Fruit fly (Drosophila melanogaster): Measurements from ENCODE around the gene Gr68a.
A peak's percentile ranks its signal among the peaks of the same experiment; 100 is the strongest.

Gr68a gene

DNA sequence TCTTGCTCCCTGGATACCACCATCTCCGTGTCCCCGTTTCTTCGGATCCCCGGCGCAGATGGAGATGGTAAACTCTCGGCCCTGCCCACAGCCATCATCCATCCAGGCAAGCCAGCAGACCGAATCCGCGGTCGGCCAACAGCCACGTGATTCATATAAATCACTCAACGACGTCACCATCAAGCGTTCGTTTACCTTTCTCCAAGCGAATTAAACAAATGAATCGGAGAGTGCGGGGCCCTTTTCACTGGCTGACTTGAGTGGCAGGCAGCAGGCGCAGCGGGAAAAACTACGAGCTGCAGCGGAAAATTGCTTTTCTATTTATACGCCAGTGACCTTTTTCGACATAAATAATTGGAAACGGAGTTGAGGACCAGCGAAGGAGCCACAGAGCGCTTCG is 47.5 kb upstream of the Gr68a start:
- peak; percentile 30 for TF ChIP-seq Lpt (GFP tag; optimal IDR thresholded peaks at IDR 0.05)
- no peak for TF ChIP-seq fd85E (GFP tag; optimal IDR thresholded peaks at IDR 0.05)

- TF ChIP-seq CG16779 (tag; optimal IDR thresholded peaks at IDR 0.05) (no peak), Eip78C (GFP tag) (no peak), CG6163 (GFP tag; IDR thresholded peaks at IDR 0.05) (no peak), CG15336 (GFP tag; IDR thresholded peaks at IDR 0.05) (no peak), OdsH (GFP tag; optimal IDR thresholded peaks at IDR 0.05) (no peak), CG7368 (GFP tag; optimal IDR thresholded peaks at IDR 0.05) (no peak), CG11762 (GFP tag; optimal IDR thresholded peaks at IDR 0.05; ENCODE audit: insufficient read depth) (no peak), CG1621 (tag; optimal IDR thresholded peaks at IDR 0.05) (no peak), Hr39 (GFP tag; optimal IDR thresholded peaks at IDR 0.05) (no peak), CG31627 (GFP tag; optimal IDR thresholded peaks at IDR 0.05) (no peak), Hr4 (GFP tag; optimal IDR thresholded peaks at IDR 0.05) (no peak), topi (GFP tag; optimal IDR thresholded peaks at IDR 0.05) (no peak), fd85E (GFP tag; optimal IDR thresholded peaks at IDR 0.05) (no peak), Hr38 (GFP tag; optimal IDR thresholded peaks at IDR 0.05) (no peak)
Observed at dm6 chr3L:11704902-11705546, 46.1 kb upstream of the Gr68a start.

dm6 chr3L:11707978-11708632 is 43.0 kb upstream of the Gr68a start, which contains the start of gene CG11658:
CG11658 (minus strand) TSS chr3L:11708553.
- TF ChIP-seq Gug (GFP tag; IDR thresholded peaks at IDR 0.05) (no peak), CG6854 (GFP tag; optimal IDR thresholded peaks at IDR 0.05) (peak; percentile 26), Ets96B (tag; optimal IDR thresholded peaks at IDR 0.05) (peak; percentile 39), fd85E (GFP tag; optimal IDR thresholded peaks at IDR 0.05) (peak; percentile 6), fkh (GFP tag; optimal IDR thresholded peaks at IDR 0.05) (peak; percentile 39), CG32006 (GFP tag; optimal IDR thresholded peaks at IDR 0.05) (no peak), esn (GFP tag; optimal IDR thresholded peaks at IDR 0.05) (no peak), Eip75B (GFP tag; optimal IDR thresholded peaks at IDR 0.05) (no peak), acj6 (GFP tag; optimal IDR thresholded peaks at IDR 0.05) (no peak), Met (GFP tag; optimal IDR thresholded peaks at IDR 0.05) (no peak), Blimp-1 (GFP tag; optimal IDR thresholded peaks at IDR 0.05) (no peak), ss (GFP tag; optimal IDR thresholded peaks at IDR 0.05) (peak; percentile 64 to 85), CG6276 (GFP tag; optimal IDR thresholded peaks at IDR 0.05) (peak; percentile 12), Hr38 (GFP tag; optimal IDR thresholded peaks at IDR 0.05) (no peak), lz (GFP tag; optimal IDR thresholded peaks at IDR 0.05) (no peak), topi (GFP tag; optimal IDR thresholded peaks at IDR 0.05) (no peak), CG6792 (GFP tag; optimal IDR thresholded peaks at IDR 0.05) (no peak), CG4318 (GFP tag; optimal IDR thresholded peaks at IDR 0.05) (no peak), CG11762 (GFP tag; optimal IDR thresholded peaks at IDR 0.05; ENCODE audit: insufficient read depth) (no peak), CG3919 (GFP tag; optimal IDR thresholded peaks at IDR 0.05) (no peak), spab (GFP tag; optimal IDR thresholded peaks at IDR 0.05) (no peak), cyc (GFP tag; optimal IDR thresholded peaks at IDR 0.05) (no peak), svp (GFP tag) (no peak), CG8632 (GFP tag; optimal IDR thresholded peaks at IDR 0.05) (no peak), salr (GFP tag; optimal IDR thresholded peaks at IDR 0.05) (peak in 1 of 2 experiments; percentile 4), CG16779 (tag; optimal IDR thresholded peaks at IDR 0.05) (peak; percentile 57), eg (GFP tag; IDR thresholded peaks at IDR 0.05) (peak; percentile 68; the same call in 2 of the 3 replicates), CG8119 (GFP tag; IDR thresholded peaks at IDR 0.05) (peak; percentile 48; the same call in 2 of the 3 replicates), CG6808 (GFP tag; optimal IDR thresholded peaks at IDR 0.05) (peak; percentile 29), CG8319 (GFP tag; optimal IDR thresholded peaks at IDR 0.05) (no peak), CG3032 (tag; optimal IDR thresholded peaks at IDR 0.05) (no peak), net (GFP tag; optimal IDR thresholded peaks at IDR 0.05) (no peak), Lpt (GFP tag; optimal IDR thresholded peaks at IDR 0.05) (peak; percentile 42), Sox14 (GFP tag; optimal IDR thresholded peaks at IDR 0.05) (no peak), fd59A (GFP tag; optimal IDR thresholded peaks at IDR 0.05) (no peak), Smox (GFP tag; optimal IDR thresholded peaks at IDR 0.05) (no peak), OdsH (GFP tag; optimal IDR thresholded peaks at IDR 0.05) (no peak), achi (GFP tag; optimal IDR thresholded peaks at IDR 0.05) (no peak)
